Worm (Caenorhabditis elegans): ENCODE results near the gene T28C12.6.

The T28C12.6 gene

DNA sequence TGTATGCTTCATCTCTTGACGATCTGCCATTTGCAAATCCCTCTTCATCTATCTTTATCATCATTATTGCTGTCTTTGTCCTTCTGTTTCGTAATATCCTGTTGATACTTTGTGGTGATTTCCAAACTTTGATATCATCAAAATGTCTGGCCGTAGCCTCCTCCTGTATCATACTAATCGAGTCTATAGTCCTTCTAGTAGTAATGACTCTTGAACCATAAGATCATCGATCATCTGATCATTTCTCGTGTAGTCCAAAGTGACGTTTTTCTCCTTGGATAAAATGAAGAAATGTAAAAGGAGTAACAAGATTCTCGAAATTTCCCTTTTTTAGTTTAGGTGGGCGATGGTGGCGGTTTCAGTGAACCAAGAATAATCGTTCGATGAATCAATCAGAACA is 16.6 kb downstream of the T28C12.6 start:
- TF ChIP-seq sma-9 (GFP tag; optimal IDR thresholded peaks at IDR 0.05) = peak; percentile 79
- no peak for TF ChIP-seq sma-9 (tag; optimal IDR thresholded peaks at IDR 0.05)
- no peak for TF ChIP-seq ceh-16 (tag; optimal IDR thresholded peaks at IDR 0.05)
- TF ChIP-seq elt-3 (tag; optimal IDR thresholded peaks at IDR 0.05) = no peak
- no peak for TF ChIP-seq mdl-1 (tag; optimal IDR thresholded peaks at IDR 0.05)
- TF ChIP-seq ZK546.5 (tag; optimal IDR thresholded peaks at IDR 0.05) = no peak
- TF ChIP-seq nhr-237 (tag; optimal IDR thresholded peaks at IDR 0.05) = no peak
- TF ChIP-seq ama-1 (optimal IDR thresholded peaks at IDR 0.05) = no peak
- TF ChIP-seq crh-2 (tag; optimal IDR thresholded peaks at IDR 0.05) = peak; percentile 10
- TF ChIP-seq sem-4 (tag; optimal IDR thresholded peaks at IDR 0.05) = no peak
- peak; percentile 47 for TF ChIP-seq nhr-21 (tag; optimal IDR thresholded peaks at IDR 0.05)
- peak; percentile 5 for TF ChIP-seq nhr-25 (tag; optimal IDR thresholded peaks at IDR 0.05)
- peak; percentile 34 for TF ChIP-seq blmp-1 (tag; optimal IDR thresholded peaks at IDR 0.05; ENCODE audit: insufficient read depth)
- peak; percentile 68 for TF ChIP-seq sma-3 (GFP tag; optimal IDR thresholded peaks at IDR 0.05)

DNA sequence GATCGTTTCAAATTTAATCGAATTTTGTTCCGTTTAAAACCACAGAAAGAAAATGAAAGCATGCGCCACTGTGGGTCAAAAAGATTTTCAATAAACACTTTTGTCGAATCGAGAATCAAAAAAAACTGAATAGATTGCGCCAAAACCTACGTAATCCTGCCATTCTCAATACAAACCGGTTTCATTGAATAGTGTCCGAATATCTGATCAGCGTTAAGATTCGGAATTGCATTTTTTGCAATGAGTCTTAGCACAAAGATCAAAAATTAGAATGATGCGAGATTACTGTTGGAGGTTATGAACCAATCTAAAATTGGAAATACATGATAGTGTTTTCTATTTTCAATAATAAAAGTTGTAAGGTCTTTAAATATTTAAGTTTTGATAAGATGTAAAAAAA is 18.0 kb downstream of the T28C12.6 start:
- TF ChIP-seq nhr-25 (tag; optimal IDR thresholded peaks at IDR 0.05) = peak; percentile 11
- TF ChIP-seq blmp-1 (tag; optimal IDR thresholded peaks at IDR 0.05; ENCODE audit: insufficient read depth) = peak; percentile 7
- TF ChIP-seq sem-4 (tag; optimal IDR thresholded peaks at IDR 0.05) = peak; percentile 8
- no peak for TF ChIP-seq aly-2 (tag; optimal IDR thresholded peaks at IDR 0.05)

DNA sequence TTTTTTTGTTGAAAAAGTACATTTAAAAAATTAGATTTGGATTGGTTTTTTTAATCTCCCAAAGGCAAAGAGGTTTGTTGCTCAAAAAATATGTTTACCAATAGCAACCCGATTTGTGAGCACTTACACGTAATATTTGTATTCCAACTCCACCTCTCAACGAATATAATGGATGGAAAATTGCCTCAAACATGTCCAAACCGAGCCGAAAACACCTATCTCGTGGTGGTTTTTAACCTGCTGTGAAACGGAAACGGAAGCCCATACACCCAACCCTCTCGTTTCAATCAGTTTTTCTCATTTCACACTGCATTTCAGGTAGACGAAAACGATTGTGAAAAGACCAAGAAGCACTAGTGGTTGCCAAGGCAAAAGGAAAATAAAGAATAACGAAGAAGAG is 19.3 kb downstream of the T28C12.6 start, which contains the start of gene cest-24:
cest-24 (plus strand) TSS at position 301 of the 400 bp plus-strand sequence.
- TF ChIP-seq ztf-1 (GFP tag; conservative IDR thresholded peaks at IDR 0.05) (no peak), lin-39 (tag; optimal IDR thresholded peaks at IDR 0.05) (no peak), blmp-1 (tag; optimal IDR thresholded peaks at IDR 0.05; ENCODE audit: insufficient read depth) (no peak), sma-9 (GFP tag; optimal IDR thresholded peaks at IDR 0.05) (no peak), sma-9 (tag; optimal IDR thresholded peaks at IDR 0.05) (no peak), nhr-25 (tag; optimal IDR thresholded peaks at IDR 0.05) (no peak), mbf-1 (tag; optimal IDR thresholded peaks at IDR 0.05) (no peak), nhr-12 (tag; optimal IDR thresholded peaks at IDR 0.05) (no peak), zag-1 (tag; optimal IDR thresholded peaks at IDR 0.05) (no peak), skn-1 (tag; optimal IDR thresholded peaks at IDR 0.05) (no peak)

DNA sequence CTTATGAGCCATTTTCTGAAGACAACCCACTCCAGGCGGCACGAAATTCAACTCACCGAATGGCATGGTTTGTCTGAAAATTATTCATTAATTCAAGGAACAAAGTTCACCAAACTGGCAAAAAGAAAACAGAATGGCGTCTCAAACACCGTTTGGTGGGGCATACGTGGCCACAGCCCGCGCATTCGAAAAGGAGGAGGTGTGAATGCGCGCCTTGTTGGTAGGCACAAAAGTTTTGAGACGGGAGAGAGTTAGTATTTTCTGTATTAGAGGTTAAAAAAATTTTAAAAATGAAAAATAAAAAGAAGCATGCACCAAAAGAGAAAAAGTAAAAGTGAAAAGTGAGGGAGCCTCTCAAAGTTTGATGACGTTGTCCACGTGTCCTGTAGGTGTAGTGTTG is 24.0 kb downstream of the T28C12.6 start:
- TF ChIP-seq fos-1 (tag; optimal IDR thresholded peaks at IDR 0.05) (no peak), ceh-82 (tag; optimal IDR thresholded peaks at IDR 0.05) (no peak), crh-2 (tag; optimal IDR thresholded peaks at IDR 0.05) (no peak), sma-9 (GFP tag; optimal IDR thresholded peaks at IDR 0.05) (no peak), sma-9 (tag; optimal IDR thresholded peaks at IDR 0.05) (no peak), lin-39 (tag; optimal IDR thresholded peaks at IDR 0.05) (no peak), alr-1 (tag; optimal IDR thresholded peaks at IDR 0.05) (no peak), C34F6.9 (tag; optimal IDR thresholded peaks at IDR 0.05) (no peak)

DNA sequence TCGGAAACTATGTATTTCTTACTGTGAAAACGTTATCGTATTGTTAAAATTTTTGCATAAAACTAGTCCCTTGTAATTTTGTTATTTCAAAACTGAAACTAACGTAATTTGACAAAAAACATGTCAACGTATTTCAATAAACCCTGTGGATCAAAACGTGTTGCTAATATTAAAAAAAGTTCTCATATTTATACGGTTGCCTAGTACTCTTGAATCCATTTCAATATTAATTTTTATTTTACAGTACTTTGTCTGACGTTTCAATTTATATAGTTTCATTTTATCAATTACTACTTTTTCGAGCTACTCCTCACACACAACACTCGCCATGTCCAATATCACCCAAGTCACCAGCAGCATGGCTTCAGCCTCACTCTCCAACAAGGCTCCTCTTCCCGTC is 32.4 kb downstream of the T28C12.6 start, which contains the start of gene sago-1:
sago-1 (plus strand) TSS at position 301 of the 400 bp plus-strand sequence.
- TF ChIP-seq unc-39 (tag; optimal IDR thresholded peaks at IDR 0.05) (no peak), ama-1 (optimal IDR thresholded peaks at IDR 0.05) (no peak), sem-4 (tag; optimal IDR thresholded peaks at IDR 0.05) (no peak), nhr-25 (tag; optimal IDR thresholded peaks at IDR 0.05) (no peak)

DNA sequence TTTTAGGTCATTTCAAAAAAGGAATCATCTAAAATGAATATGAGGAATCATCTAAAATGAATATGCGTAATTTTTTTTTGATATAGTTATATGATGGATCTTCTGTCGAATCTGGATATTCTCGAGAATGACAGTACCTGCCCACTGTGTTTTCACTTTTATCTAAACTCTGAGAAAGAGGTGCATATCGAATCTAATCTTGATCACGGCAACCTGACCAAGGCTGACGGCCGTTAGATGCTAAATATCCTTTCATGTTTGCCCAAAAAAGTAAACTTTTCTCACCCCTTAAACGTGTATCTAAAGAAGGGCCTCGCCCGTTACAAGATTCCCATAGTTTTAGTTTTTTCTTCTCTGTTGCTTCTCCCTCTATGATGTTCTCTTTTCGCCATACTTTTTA is 33.5 kb downstream of the T28C12.6 start:
- TF ChIP-seq ZK546.5 (tag; optimal IDR thresholded peaks at IDR 0.05) (no peak), elt-3 (tag; optimal IDR thresholded peaks at IDR 0.05) (no peak), dmd-4 (tag; optimal IDR thresholded peaks at IDR 0.05) (no peak), R02D3.7 (tag; optimal IDR thresholded peaks at IDR 0.05) (no peak), nhr-12 (tag; optimal IDR thresholded peaks at IDR 0.05) (no peak), fos-1 (tag; optimal IDR thresholded peaks at IDR 0.05) (no peak), unc-62 (GFP tag; optimal IDR thresholded peaks at IDR 0.05) (no peak), elt-1 (tag; optimal IDR thresholded peaks at IDR 0.05) (peak; percentile 33), ztf-11 (tag; optimal IDR thresholded peaks at IDR 0.05) (no peak), lin-13 (GFP tag; optimal IDR thresholded peaks at IDR 0.05) (no peak), blmp-1 (tag; optimal IDR thresholded peaks at IDR 0.05; ENCODE audit: insufficient read depth) (peak; percentile 65), nhr-11 (tag; optimal IDR thresholded peaks at IDR 0.05) (no peak), nhr-25 (tag; optimal IDR thresholded peaks at IDR 0.05) (no peak), gmeb-1 (tag; optimal IDR thresholded peaks at IDR 0.05) (no peak), mdl-1 (tag; optimal IDR thresholded peaks at IDR 0.05) (no peak), crh-2 (tag; optimal IDR thresholded peaks at IDR 0.05) (no peak)

All from whole organism, L2 larva.